Worm (Caenorhabditis elegans) whole organism, midembryonic: Measurements from ENCODE around the gene hrde-2.
"Not testable (repeated sequence)": the region's sequence is repeated elsewhere in the genome, so short reads cannot be mapped to it uniquely, and the experiment has no call there.

Experiments used
- T22C8.4 ChIP-seq: fragments of 200-800 bp; sonication (Bioruptor generic); IDR thresholded peaks from 2 replicates; pipeline ENCODE4 v1.3.6; 2022; ENCODE audit warnings: missing genetic modification characterization, missing compliant biosample characterization
- cog-1 ChIP-seq: sonication (generic microtip); optimal IDR thresholded peaks from 2 replicates; lab custom pipeline; 2016; ENCODE audit warnings: missing genetic modification characterization, missing compliant biosample characterization

DNA sequence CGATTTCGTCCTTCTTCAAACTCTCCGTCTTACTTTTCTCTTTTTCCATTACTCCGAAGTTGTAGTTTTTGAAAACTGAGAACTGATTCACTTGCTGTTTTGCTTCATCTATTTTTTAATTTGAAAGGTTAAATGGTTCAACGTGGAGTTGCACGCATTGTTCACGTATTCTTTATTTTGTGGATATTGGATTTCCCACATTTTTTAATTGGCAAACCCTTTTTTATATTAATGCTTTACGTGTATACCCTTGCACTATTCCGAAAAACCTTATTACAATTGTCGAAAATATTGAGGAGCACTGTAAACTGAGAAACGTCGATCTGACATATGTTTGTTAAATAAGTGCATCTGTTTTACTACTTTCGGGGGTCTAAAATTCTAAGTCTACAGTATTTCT, 31.9 kb downstream of the hrde-2 start, which contains the start of gene melo-3:
- TF ChIP-seq T22C8.4 (GFP tag; lab: Robert Waterston, UW); cog-1: not testable (repeated sequence)
